Fruit fly (Drosophila melanogaster) whole organism, prepupa: ENCODE results near the gene Tpst.

Experiments
- CG15336 ChIP-seq: fragments of 200-800 bp; sonication (Bioruptor generic); IDR thresholded peaks from 2 replicates; pipeline ENCODE4 v1.3.6; 2022; ENCODE audit warnings: missing biosample characterization, missing genetic modification characterization
- CG1621 ChIP-seq: fragments of 200-800 bp; sonication (Bioruptor generic); optimal IDR thresholded peaks from 3 replicates; lab custom pipeline; 2018; ENCODE audit warnings: missing biosample characterization, mild to moderate bottlenecking, missing genetic modification characterization
- CG3032 ChIP-seq: fragments of 200-800 bp; optimal IDR thresholded peaks from 2 replicates; lab custom pipeline; 2019; ENCODE audit warnings: missing biosample characterization, mild to moderate bottlenecking, missing genetic modification characterization, moderate library complexity
- CG31627 ChIP-seq: fragments of 200-800 bp; sonication (Bioruptor generic); optimal IDR thresholded peaks from 3 replicates; lab custom pipeline; 2016; ENCODE audit warnings: missing biosample characterization, missing genetic modification characterization
- CG32006 ChIP-seq: fragments of 200-800 bp; sonication (Bioruptor generic); optimal IDR thresholded peaks from 3 replicates; lab custom pipeline; 2017; ENCODE audit warnings: missing biosample characterization, mild to moderate bottlenecking, missing genetic modification characterization
- CG34406 ChIP-seq: fragments of 200-800 bp; sonication (Bioruptor generic); optimal IDR thresholded peaks from 3 replicates; lab custom pipeline; 2016; ENCODE audit warnings: missing biosample characterization, missing genetic modification characterization
- CG3919 ChIP-seq: fragments of 200-800 bp; sonication (Bioruptor generic); optimal IDR thresholded peaks from 3 replicates; lab custom pipeline; 2016; ENCODE audit warnings: missing biosample characterization, missing genetic modification characterization
- CG4318 ChIP-seq: fragments of 200-800 bp; sonication (Bioruptor generic); optimal IDR thresholded peaks from 3 replicates; lab custom pipeline; 2017; ENCODE audit warnings: missing biosample characterization, mild to moderate bottlenecking, missing genetic modification characterization
- CG6163 ChIP-seq: fragments of 200-800 bp; sonication (Bioruptor generic); IDR thresholded peaks from 3 replicates; pipeline ENCODE4 v1.3.6; 2022; ENCODE audit warnings: missing biosample characterization, missing genetic modification characterization
- CG6276 ChIP-seq: fragments of 200-800 bp; sonication (Bioruptor generic); optimal IDR thresholded peaks from 2 replicates; lab custom pipeline; 2017; ENCODE audit warnings: missing biosample characterization, mild to moderate bottlenecking, missing genetic modification characterization
- CG6792 ChIP-seq: fragments of 200-800 bp; sonication (Bioruptor generic); optimal IDR thresholded peaks from 3 replicates; lab custom pipeline; 2016; ENCODE audit warnings: missing biosample characterization, missing genetic modification characterization
- CG6808 ChIP-seq: fragments of 200-800 bp; sonication (Bioruptor generic); optimal IDR thresholded peaks from 3 replicates; lab custom pipeline; 2017; ENCODE audit warnings: missing biosample characterization, missing genetic modification characterization, mild to moderate bottlenecking, moderate library complexity, missing genetic modification reagents
- CG8119 ChIP-seq: fragments of 200-800 bp; sonication (Bioruptor generic); IDR thresholded peaks from 3 replicates; pipeline ENCODE4 v1.3.6; 2022; ENCODE audit warnings: missing biosample characterization, missing genetic modification characterization
- CG8319 ChIP-seq: fragments of 200-800 bp; sonication (Bioruptor generic); optimal IDR thresholded peaks from 3 replicates; lab custom pipeline; 2016; ENCODE audit warnings: missing biosample characterization, missing genetic modification characterization
- CG9139 ChIP-seq: fragments of 200-800 bp; sonication (Bioruptor generic); optimal IDR thresholded peaks from 3 replicates; lab custom pipeline; 2017; ENCODE audit warnings: missing biosample characterization, mild to moderate bottlenecking, missing genetic modification characterization
- Eip75B ChIP-seq: fragments of 200-800 bp; sonication (Bioruptor generic); optimal IDR thresholded peaks from 3 replicates; lab custom pipeline; 2016; ENCODE audit warnings: missing biosample characterization, missing genetic modification characterization
- Eip78C ChIP-seq: fragments of 200-800 bp; sonication (Bioruptor generic); peaks from one replicate; lab custom pipeline; 2016; ENCODE audit warnings: missing biosample characterization, missing genetic modification characterization
- Eip93F ChIP-seq: fragments of 200-800 bp; sonication (Bioruptor generic); optimal IDR thresholded peaks from 2 replicates; lab custom pipeline; 2016; ENCODE audit warnings: missing biosample characterization, mild to moderate bottlenecking, missing genetic modification characterization
- Ets96B ChIP-seq: fragments of 200-800 bp; optimal IDR thresholded peaks from 2 replicates; lab custom pipeline; 2019; ENCODE audit warnings: missing biosample characterization, mild to moderate bottlenecking, missing genetic modification characterization, moderate library complexity
- Gug ChIP-seq: fragments of 200-800 bp; sonication (Bioruptor generic); IDR thresholded peaks from 2 replicates; pipeline ENCODE4 v1.3.6; 2022; ENCODE audit warnings: missing biosample characterization, missing genetic modification characterization
- Hr38 ChIP-seq: sonication (Bioruptor generic); optimal IDR thresholded peaks from 2 replicates; lab custom pipeline; 2016; ENCODE audit warnings: missing biosample characterization, missing genetic modification characterization
- Lpt ChIP-seq: fragments of 200-800 bp; sonication (Bioruptor generic); optimal IDR thresholded peaks from 3 replicates; lab custom pipeline; 2016; ENCODE audit warnings: missing biosample characterization, missing genetic modification characterization
- Met ChIP-seq: fragments of 200-800 bp; sonication (Bioruptor generic); optimal IDR thresholded peaks from 3 replicates; lab custom pipeline; 2016; ENCODE audit warnings: missing biosample characterization, missing genetic modification characterization
- OdsH ChIP-seq: fragments of 200-800 bp; sonication (Bioruptor generic); optimal IDR thresholded peaks from 3 replicates; lab custom pipeline; 2016; ENCODE audit warnings: missing biosample characterization, missing genetic modification characterization
- Smox ChIP-seq: fragments of 200-800 bp; sonication (Bioruptor generic); optimal IDR thresholded peaks from 3 replicates; lab custom pipeline; 2016; ENCODE audit warnings: missing biosample characterization, missing genetic modification characterization
- Sox102F ChIP-seq: fragments of 200-800 bp; sonication (Bioruptor generic); optimal IDR thresholded peaks from 2 replicates; lab custom pipeline; 2016; ENCODE audit warnings: missing biosample characterization, mild to moderate bottlenecking, missing genetic modification characterization
- Sox14 ChIP-seq: fragments of 200-800 bp; sonication (Bioruptor generic); optimal IDR thresholded peaks from 3 replicates; lab custom pipeline; 2016; ENCODE audit warnings: missing biosample characterization, missing genetic modification characterization
- Sox15 ChIP-seq: fragments of 200-800 bp; sonication (Bioruptor generic); optimal IDR thresholded peaks from 3 replicates; lab custom pipeline; 2016; ENCODE audit warnings: missing biosample characterization, missing genetic modification characterization
- dsx ChIP-seq: fragments of 200-800 bp; optimal IDR thresholded peaks from 3 replicates; lab custom pipeline; 2019; ENCODE audit warnings: missing biosample characterization, mild to moderate bottlenecking, missing genetic modification characterization, moderate library complexity; ENCODE audit not compliant: poor library complexity, severe bottlenecking
- eg ChIP-seq: fragments of 200-800 bp; sonication (Bioruptor generic); IDR thresholded peaks from 3 replicates; pipeline ENCODE4 v1.3.6; 2022; ENCODE audit warnings: missing biosample characterization, missing genetic modification characterization
- esn ChIP-seq: fragments of 200-800 bp; sonication (Bioruptor generic); optimal IDR thresholded peaks from 2 replicates; lab custom pipeline; 2016; ENCODE audit warnings: missing biosample characterization, mild to moderate bottlenecking, missing genetic modification characterization, moderate library complexity
- fd85E ChIP-seq: fragments of 200-800 bp; sonication (Bioruptor generic); optimal IDR thresholded peaks from 3 replicates; lab custom pipeline; 2016; ENCODE audit warnings: missing biosample characterization, missing genetic modification characterization
- fkh ChIP-seq: fragments of 200-800 bp; sonication (Bioruptor generic); optimal IDR thresholded peaks from 3 replicates; lab custom pipeline; 2017; ENCODE audit warnings: missing biosample characterization, mild to moderate bottlenecking, missing genetic modification characterization, moderate library complexity
- pdm3 ChIP-seq: fragments of 200-800 bp; sonication (Bioruptor generic); optimal IDR thresholded peaks from 3 replicates; lab custom pipeline; 2016; ENCODE audit warnings: missing biosample characterization, missing genetic modification characterization
- spab ChIP-seq: fragments of 200-800 bp; sonication (Bioruptor generic); optimal IDR thresholded peaks from 2 replicates; lab custom pipeline; 2017; ENCODE audit warnings: missing biosample characterization, mild to moderate bottlenecking, missing genetic modification characterization, missing genetic modification reagents
- ss ChIP-seq, 2 experiments: fragments of 200-800 bp; sonication (Bioruptor generic); optimal IDR thresholded peaks; 2 replicates in 1 of 2; 3 replicates in 1 of 2; lab custom pipeline; 2017 to 2018; ENCODE audit warnings: mild to moderate bottlenecking in 2 of 2, missing biosample characterization in 2 of 2, missing genetic modification characterization in 2 of 2, moderate library complexity in 1 of 2
- topi ChIP-seq: fragments of 200-800 bp; sonication (Bioruptor generic); optimal IDR thresholded peaks from 3 replicates; lab custom pipeline; 2016; ENCODE audit warnings: missing biosample characterization, missing genetic modification characterization
- vri ChIP-seq: fragments of 200-800 bp; sonication (Bioruptor generic); optimal IDR thresholded peaks from 3 replicates; lab custom pipeline; 2016; ENCODE audit warnings: missing biosample characterization, mild to moderate bottlenecking, missing genetic modification characterization

Tpst gene

DNA sequence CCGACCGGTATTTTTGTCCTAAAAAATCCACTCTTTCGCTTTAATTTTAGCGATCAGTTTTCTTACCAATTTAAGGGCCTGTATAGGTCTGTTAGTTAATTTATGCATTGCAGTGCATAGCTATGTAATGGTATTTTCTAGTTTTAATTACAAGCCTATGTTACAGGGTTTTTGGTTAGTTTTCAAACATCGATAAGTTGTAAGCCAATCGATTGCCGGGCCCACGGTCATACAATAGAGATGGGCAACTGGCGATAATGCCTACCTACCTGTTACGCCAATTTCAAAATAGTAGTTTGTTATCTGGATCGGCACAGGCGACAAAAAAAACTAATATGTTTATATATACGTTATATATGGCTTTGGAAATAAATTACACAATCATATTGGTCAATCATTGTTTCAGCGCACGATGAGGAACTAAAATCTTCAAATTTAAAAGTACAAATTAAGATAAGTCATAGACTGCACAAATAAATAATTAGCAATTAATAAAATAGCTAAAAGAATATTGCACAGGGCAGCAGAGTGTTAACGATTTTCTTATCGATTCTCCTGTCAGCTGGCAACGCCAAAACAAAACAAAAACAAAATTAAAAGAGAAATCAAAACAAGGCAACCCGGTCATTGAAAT is 52.9 kb downstream of the Tpst start, which contains the start of the genes tth and Tango2 (continued):
- TF ChIP-seq CG31627 (GFP tag; lab: Kevin White, UChicago) = peak; percentile 91
- peak; percentile 90 for TF ChIP-seq Smox (GFP tag; lab: Kevin White, UChicago)
- peak; percentile 87 for TF ChIP-seq CG32006 (GFP tag; lab: Kevin White, UChicago)
- peak; percentile 86 for TF ChIP-seq Met (GFP tag; lab: Kevin White, UChicago)
- peak; percentile 76 for TF ChIP-seq Sox15 (GFP tag; lab: Kevin White, UChicago)
- TF ChIP-seq CG6792 (GFP tag; lab: Kevin White, UChicago) = peak; percentile 80
- TF ChIP-seq Sox102F = no peak
- TF ChIP-seq dsx (GFP tag; lab: Kevin White, UChicago) = peak; percentile 77
- peak; percentile 85 for TF ChIP-seq Eip93F

DNA sequence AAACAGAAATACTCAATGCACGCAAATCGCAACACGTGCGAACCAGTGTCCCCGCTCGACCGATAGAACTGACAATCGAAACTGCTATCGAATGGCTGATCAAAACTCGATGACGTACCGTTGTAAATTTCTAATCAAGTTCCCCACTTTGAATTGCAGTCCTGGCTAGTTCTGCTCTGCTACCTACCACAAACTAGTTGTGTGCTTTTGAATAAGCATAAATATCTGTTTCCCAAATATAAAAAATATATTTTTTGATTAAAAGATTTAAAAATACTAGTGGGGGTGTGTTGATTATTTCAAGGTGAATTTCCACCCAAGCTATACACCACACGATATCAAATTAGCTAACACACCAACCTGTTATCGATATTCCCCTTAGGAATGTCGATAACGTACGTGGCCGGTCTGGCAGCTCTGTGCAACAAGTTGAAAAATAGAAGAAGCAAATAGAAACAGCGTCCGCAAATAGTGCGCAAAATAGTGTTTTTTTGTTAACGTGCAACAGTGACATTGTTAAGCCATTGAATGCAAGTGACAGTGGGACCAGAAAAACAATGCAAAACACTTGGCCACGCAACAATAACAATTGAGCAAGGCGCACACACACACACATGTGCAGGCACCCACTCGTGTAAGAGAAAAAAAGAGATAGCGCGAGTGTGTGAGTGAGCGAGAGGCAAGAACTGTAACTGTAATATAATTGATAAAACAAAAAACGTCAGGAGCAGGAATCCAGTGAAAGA is 60.9 kb downstream of the Tpst start, which contains the start of the genes CG2691 and NFAT:
CG2691 (minus strand) TSS at position 75 of the 746 bp plus-strand sequence.
NFAT (plus strand) TSS at position 412 of the 746 bp plus-strand sequence.
- TF ChIP-seq topi = peak; percentile 1
- TF ChIP-seq Eip93F = peak; percentile 30
- peak; percentile 73 for TF ChIP-seq Eip78C (GFP tag; lab: Kevin White, UChicago)
- TF ChIP-seq OdsH (GFP tag; lab: Kevin White, UChicago) = no peak
- TF ChIP-seq CG4318 (GFP tag; lab: Kevin White, UChicago) = no peak
- peak; percentile 43 for TF ChIP-seq Lpt
- no peak for TF ChIP-seq Gug (GFP tag; lab: Robert Waterston, UW)
- no peak for TF ChIP-seq CG34406 (GFP tag; lab: Kevin White, UChicago)
- TF ChIP-seq esn (GFP tag; lab: Kevin White, UChicago) = peak; percentile 39
- 0 out of 3 replicates have a peak, but pooled peaks have one; percentile 21 for TF ChIP-seq CG6163 (GFP tag; lab: Robert Waterston, UW)
- TF ChIP-seq ss (GFP tag; optimal IDR thresholded peaks at IDR 0.05; lab: Kevin White, UChicago) = peak; percentile 49 to 59
- TF ChIP-seq spab (GFP tag; lab: Kevin White, UChicago) = no peak
- peak; percentile 13 for TF ChIP-seq CG1621 (tag; lab: Kevin White, UChicago)
- peak; percentile 29 for TF ChIP-seq CG6276 (GFP tag; lab: Kevin White, UChicago)
- peak; percentile 23 for TF ChIP-seq CG6808 (GFP tag; lab: Kevin White, UChicago)
- peak; percentile 20 for TF ChIP-seq Eip75B
- TF ChIP-seq fkh (GFP tag; lab: Kevin White, UChicago) = peak; percentile 50
- no peak for TF ChIP-seq CG3032 (tag; lab: Kevin White, UChicago)
- TF ChIP-seq CG3919 (GFP tag; lab: Kevin White, UChicago) = peak; percentile 10
- no peak for TF ChIP-seq pdm3 (GFP tag; lab: Kevin White, UChicago)
- TF ChIP-seq Ets96B = peak; percentile 22
- TF ChIP-seq vri (GFP tag; lab: Kevin White, UChicago) = peak; percentile 44
- peak; percentile 50 for TF ChIP-seq CG9139
- TF ChIP-seq Met (GFP tag; lab: Kevin White, UChicago) = no peak
- peak; percentile 59 for TF ChIP-seq Sox14

DNA sequence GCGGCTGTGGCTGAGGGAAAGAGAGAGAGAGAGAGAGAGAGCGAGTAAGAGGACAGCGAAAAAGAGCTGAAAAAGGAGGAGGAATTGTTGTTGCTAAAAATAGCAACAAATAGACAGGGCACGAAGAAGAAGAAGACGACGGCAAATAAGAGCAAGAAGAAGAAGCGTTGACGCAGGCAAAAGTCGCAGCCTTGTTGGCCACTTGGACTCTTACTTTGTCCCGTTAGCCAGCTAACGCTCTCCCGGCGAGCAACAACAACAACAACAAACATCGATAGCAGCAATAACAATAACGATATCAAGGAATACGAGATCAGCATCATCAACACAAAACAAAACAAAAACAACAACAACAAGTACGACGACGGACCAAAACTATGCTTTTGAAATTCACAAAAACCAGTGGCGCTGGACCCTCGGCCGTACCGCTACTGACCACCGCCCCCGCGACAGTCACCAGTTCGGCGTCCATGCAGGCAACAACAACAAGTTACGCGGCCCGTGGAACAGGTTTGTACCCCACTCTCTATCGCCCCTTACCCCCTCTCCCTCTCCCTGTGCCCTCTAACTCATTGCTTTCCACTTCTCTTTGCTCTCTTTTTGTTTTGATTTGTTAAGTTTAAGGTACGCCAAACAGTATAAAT is 61.6 kb downstream of the Tpst start:
- TF ChIP-seq CG8319 (GFP tag; lab: Kevin White, UChicago) (no peak), Eip93F (no peak), spab (GFP tag; lab: Kevin White, UChicago) (peak; percentile 20), vri (GFP tag; lab: Kevin White, UChicago) (no peak), Hr38 (GFP tag; lab: Kevin White, UChicago) (no peak), CG8119 (GFP tag; lab: Robert Waterston, UW) (no peak), CG6808 (GFP tag; lab: Kevin White, UChicago) (no peak), OdsH (GFP tag; lab: Kevin White, UChicago) (no peak), dsx (GFP tag; lab: Kevin White, UChicago) (peak; percentile 53), Sox15 (GFP tag; lab: Kevin White, UChicago) (no peak), CG6792 (GFP tag; lab: Kevin White, UChicago) (no peak), Sox102F (no peak), CG15336 (GFP tag; lab: Robert Waterston, UW) (peak; percentile 28; the same call in 1 of the 2 replicates), fd85E (no peak), Eip78C (GFP tag; lab: Kevin White, UChicago) (peak; percentile 37), ss (GFP tag; optimal IDR thresholded peaks at IDR 0.05; lab: Kevin White, UChicago) (peak in 1 of 2 experiments; percentile 24), fkh (GFP tag; lab: Kevin White, UChicago) (no peak), eg (GFP tag; lab: Robert Waterston, UW) (peak; percentile 46; the same call in 1 of the 3 replicates), CG9139 (no peak), Met (GFP tag; lab: Kevin White, UChicago) (no peak)
- TF ChIP-seq, all 60 proteins: peak for 6
